Fruit fly (Drosophila melanogaster) whole organism, adult: ENCODE measurements around the gene CG13042.

Source experiments
- CG11617 ChIP-seq: fragments of 200-800 bp; sonication (Bioruptor generic); optimal IDR thresholded peaks from 2 replicates; lab custom pipeline; 2017; ENCODE audit warnings: mild to moderate bottlenecking, missing biosample characterization, missing genetic modification reagents, missing genetic modification characterization
- CG12768 ChIP-seq: fragments of 200-800 bp; sonication (Bioruptor generic); optimal IDR thresholded peaks from 2 replicates; lab custom pipeline; 2017; ENCODE audit warnings: missing biosample characterization, missing genetic modification characterization, mild to moderate bottlenecking, moderate library complexity, missing genetic modification reagents
- CG1620 ChIP-seq: fragments of 200-800 bp; sonication (Bioruptor generic); optimal IDR thresholded peaks from 2 replicates; lab custom pipeline; 2016; ENCODE audit warnings: missing biosample characterization, missing genetic modification characterization
- CG7045 ChIP-seq: fragments of 200-800 bp; sonication (Bioruptor generic); optimal IDR thresholded peaks from 2 replicates; lab custom pipeline; 2017; ENCODE audit warnings: missing biosample characterization, mild to moderate bottlenecking, missing genetic modification characterization
- CG7101 ChIP-seq: fragments of 200-800 bp; sonication (Bioruptor generic); optimal IDR thresholded peaks from 2 replicates; lab custom pipeline; 2018; ENCODE audit warnings: missing biosample characterization, mild to moderate bottlenecking, missing genetic modification characterization, moderate library complexity
- Crg-1 ChIP-seq: fragments of 200-800 bp; sonication (Bioruptor generic); optimal IDR thresholded peaks from 2 replicates; lab custom pipeline; 2016; ENCODE audit warnings: missing biosample characterization, missing genetic modification characterization
- Hr96 ChIP-seq: fragments of 200-800 bp; sonication (Bioruptor generic); optimal IDR thresholded peaks from 2 replicates; lab custom pipeline; 2016; ENCODE audit warnings: missing biosample characterization, missing genetic modification characterization
- Mnt ChIP-seq: fragments of 200-800 bp; sonication (Bioruptor generic); optimal IDR thresholded peaks from 2 replicates; lab custom pipeline; 2016; ENCODE audit warnings: missing biosample characterization, mild to moderate bottlenecking, missing genetic modification characterization
- bab1 ChIP-seq: fragments of 200-800 bp; sonication (Bioruptor generic); optimal IDR thresholded peaks from 3 replicates; lab custom pipeline; 2019; ENCODE audit warnings: missing biosample characterization, mild to moderate bottlenecking, missing genetic modification characterization, moderate library complexity
- ovo ChIP-seq: fragments of 200-800 bp; sonication (Bioruptor generic); optimal IDR thresholded peaks from 2 replicates; lab custom pipeline; 2016; ENCODE audit warnings: missing biosample characterization, missing genetic modification characterization
- tj ChIP-seq: fragments of 200-800 bp; sonication (Bioruptor generic); optimal IDR thresholded peaks from 3 replicates; lab custom pipeline; 2017; ENCODE audit warnings: missing biosample characterization, mild to moderate bottlenecking, missing genetic modification characterization, moderate library complexity

dm6 chr3L:16301153-16301552 lies 7.1 kb downstream of the CG13042 start, which contains the start of gene CG4982:
- TF ChIP-seq CG7045 (GFP tag; lab: Kevin White, UChicago) (no peak), Mnt (GFP tag; lab: Kevin White, UChicago) (no peak), Crg-1 (GFP tag; lab: Kevin White, UChicago) (no peak), CG12768 (GFP tag; lab: Kevin White, UChicago) (no peak), CG11617 (no peak), Hr96 (GFP tag; lab: Kevin White, UChicago) (no peak), CG1620 (GFP tag; lab: Kevin White, UChicago) (no peak), tj (no peak), CG7101 (tag; lab: Kevin White, UChicago) (no peak), ovo (GFP tag; lab: Kevin White, UChicago) (no peak), bab1 (GFP tag; lab: Kevin White, UChicago) (no peak)
